Worm (Caenorhabditis elegans) whole organism, dauer: Measurements from ENCODE around the gene T25B2.1.

Source experiments
- unc-62 ChIP-seq: sonication (generic microtip); optimal IDR thresholded peaks from 2 replicates; lab custom pipeline; 2017; ENCODE audit warnings: missing biosample characterization, missing genetic modification reagents, missing genetic modification characterization

Gene T25B2.1

ce11 chrX:6211322-6211820 is 37.6 kb downstream of the T25B2.1 start:
- no peak for TF ChIP-seq unc-62 (GFP tag; lab: Kevin White, UChicago)

ce11 chrX:6216551-6216950 is 42.8 kb downstream of the T25B2.1 start, which contains the start of gene lrch-1:
lrch-1 (minus strand) TSS chrX:6216651.
- no peak for TF ChIP-seq unc-62 (GFP tag; lab: Kevin White, UChicago)

- no peak for TF ChIP-seq unc-62 (GFP tag; lab: Kevin White, UChicago)
These were observed 46.1 kb downstream of the T25B2.1 start for ce11 chrX:6219892-6220291.

ce11 chrX:6221097-6221496 is 47.3 kb downstream of the T25B2.1 start:
- no peak for TF ChIP-seq unc-62 (GFP tag; lab: Kevin White, UChicago)

ce11 chrX:6224841-6225240 is 51.1 kb downstream of the T25B2.1 start:
- TF ChIP-seq unc-62 (GFP tag; lab: Kevin White, UChicago) = no peak
